Fruit fly (Drosophila melanogaster): ENCODE measurements around the gene CG46396.

CG46396 gene

DNA sequence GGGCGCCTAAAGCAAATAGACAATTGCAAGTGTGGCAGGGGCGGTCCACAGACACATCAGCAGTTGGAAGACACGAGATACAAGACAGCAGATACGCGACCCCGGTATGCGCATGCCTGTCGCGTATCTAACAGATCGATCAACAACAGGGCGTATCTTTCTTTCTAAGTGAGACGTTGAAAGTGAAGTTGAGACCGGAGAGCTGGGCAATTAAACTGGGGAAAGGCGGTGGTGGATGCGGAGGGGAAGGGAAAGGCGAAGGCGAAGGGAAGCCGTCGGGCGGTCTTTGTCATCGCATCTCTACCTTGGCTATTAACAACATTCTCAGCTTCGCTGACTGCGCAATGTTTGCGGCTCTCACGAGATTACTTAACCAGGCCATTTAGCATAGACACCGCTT lies 9.8 kb upstream of the CG46396 start:
- TF ChIP-seq CG8478 (optimal IDR thresholded peaks at IDR 0.05) (no peak), Dll (optimal IDR thresholded peaks at IDR 0.05) (no peak), pan (optimal IDR thresholded peaks at IDR 0.05) (no peak), usp (GFP tag; optimal IDR thresholded peaks at IDR 0.05) (no peak), psq (optimal IDR thresholded peaks at IDR 0.05) (no peak), EcR (GFP tag; optimal IDR thresholded peaks at IDR 0.05) (no peak)

DNA sequence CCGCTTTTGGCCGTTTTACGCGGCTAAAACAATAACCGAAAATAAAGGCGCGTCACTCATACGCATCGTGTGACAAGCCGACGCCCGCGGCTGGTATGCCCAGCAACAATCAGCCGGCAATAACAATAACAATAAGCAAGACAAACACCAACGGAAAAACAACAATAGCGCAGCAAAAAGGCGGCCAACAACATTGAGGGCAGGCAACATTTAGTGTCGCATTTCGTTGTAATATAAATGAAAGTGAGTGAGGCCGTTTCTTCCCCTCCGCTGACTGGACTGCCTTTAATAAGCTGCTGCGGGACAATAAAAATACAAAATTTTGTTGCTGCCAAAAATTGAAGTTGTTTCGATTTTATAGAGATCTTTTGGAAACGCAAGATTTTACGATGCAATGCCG lies 6.7 kb upstream of the CG46396 start:
- TF ChIP-seq Dll (optimal IDR thresholded peaks at IDR 0.05), result no peak
- no peak for TF ChIP-seq usp (GFP tag; optimal IDR thresholded peaks at IDR 0.05)
- no peak for TF ChIP-seq pan (optimal IDR thresholded peaks at IDR 0.05)
- no peak for TF ChIP-seq psq (optimal IDR thresholded peaks at IDR 0.05)

DNA sequence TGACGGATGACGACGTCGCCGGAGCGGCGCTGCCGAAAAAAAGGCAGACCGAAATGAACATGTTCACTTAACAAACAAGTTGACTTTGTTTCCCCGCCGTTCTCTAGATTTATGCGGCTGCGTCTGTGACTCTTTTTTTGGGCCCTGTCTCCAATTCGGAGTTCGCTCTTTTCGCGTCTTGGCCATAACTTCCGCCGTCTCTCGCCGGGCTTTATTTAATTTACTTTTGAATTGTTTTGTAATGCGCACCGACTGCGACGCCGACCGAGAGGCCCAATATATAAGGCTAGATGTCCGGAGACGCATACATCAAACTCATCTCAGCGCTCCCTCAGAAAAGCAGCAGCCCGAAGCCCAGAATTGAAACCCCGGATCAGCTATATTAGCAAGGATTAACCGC lies 5.0 kb upstream of the CG46396 start, which contains the start of gene Osi14:
Gene Osi14, plus strand, starts transcription at position 301 of the 400 bp plus-strand sequence.
- TF ChIP-seq Dll (optimal IDR thresholded peaks at IDR 0.05), result no peak
- TF ChIP-seq EcR (GFP tag; optimal IDR thresholded peaks at IDR 0.05), result no peak
- no peak for TF ChIP-seq CG8478 (optimal IDR thresholded peaks at IDR 0.05)
- TF ChIP-seq pan (optimal IDR thresholded peaks at IDR 0.05), result no peak
- TF ChIP-seq psq (optimal IDR thresholded peaks at IDR 0.05), result no peak
- no peak for TF ChIP-seq usp (GFP tag; optimal IDR thresholded peaks at IDR 0.05)

DNA sequence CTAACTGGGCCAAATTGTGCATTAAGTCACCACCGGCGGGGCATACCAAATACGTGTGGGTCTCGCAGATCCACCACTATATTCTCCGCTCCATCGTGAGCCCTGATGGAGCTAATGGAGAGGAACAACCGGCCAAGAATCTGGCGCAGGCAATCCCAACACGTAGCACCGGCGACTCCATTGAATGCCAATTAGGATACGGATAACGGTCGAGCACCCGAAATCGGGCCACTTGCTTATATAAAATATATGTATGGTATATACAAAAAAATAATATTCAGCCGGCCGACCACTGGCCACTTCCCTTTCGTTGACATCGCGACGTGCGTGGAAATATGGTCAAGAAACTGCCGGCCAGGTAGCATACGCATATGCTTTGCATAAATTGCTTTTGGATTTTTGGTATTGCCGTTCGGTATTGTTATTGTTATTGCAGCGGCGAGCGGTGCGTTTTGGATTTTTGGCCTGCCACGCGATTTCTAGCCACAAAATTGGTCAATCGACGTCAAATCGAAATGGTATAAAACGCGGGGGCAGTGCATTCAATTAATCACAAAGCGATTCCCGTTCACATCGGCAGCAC lies 2.5 kb upstream of the CG46396 start, which contains the start of gene Osi15:
Gene Osi15, plus strand, starts transcription at position 548 of the 583 bp plus-strand sequence.
- TF ChIP-seq CG8478 (optimal IDR thresholded peaks at IDR 0.05), result no peak
- no peak for TF ChIP-seq usp (GFP tag; optimal IDR thresholded peaks at IDR 0.05)
- no peak for TF ChIP-seq psq (optimal IDR thresholded peaks at IDR 0.05)
- TF ChIP-seq EcR (GFP tag; optimal IDR thresholded peaks at IDR 0.05), result no peak
- no peak for TF ChIP-seq pan (optimal IDR thresholded peaks at IDR 0.05)
- TF ChIP-seq Dll (optimal IDR thresholded peaks at IDR 0.05), result no peak

DNA sequence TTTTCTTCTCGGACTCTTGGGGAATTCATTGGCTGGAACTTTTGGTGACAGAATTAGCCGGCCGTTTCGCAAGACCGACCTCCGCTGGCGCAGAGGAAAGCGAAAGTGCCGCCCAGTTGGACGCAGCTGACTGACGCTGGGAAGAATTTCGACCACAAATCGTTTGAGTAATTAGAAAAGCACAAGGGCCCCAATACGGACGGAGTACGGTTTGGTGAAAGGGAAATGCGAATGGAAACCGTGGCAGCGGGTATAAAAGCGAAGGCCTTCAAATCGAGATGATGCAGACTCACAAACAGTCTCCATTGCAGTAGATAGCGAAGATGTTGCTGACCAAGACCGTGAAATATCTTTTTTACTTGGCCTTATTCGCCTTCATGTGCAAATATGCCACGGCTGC lies 1.1 kb downstream of the CG46396 start, which contains the start of gene Osi16:
Gene Osi16, plus strand, starts transcription at position 301 of the 400 bp plus-strand sequence.
- TF ChIP-seq pan (optimal IDR thresholded peaks at IDR 0.05) (no peak), CG8478 (optimal IDR thresholded peaks at IDR 0.05) (no peak), EcR (GFP tag; optimal IDR thresholded peaks at IDR 0.05) (no peak), psq (optimal IDR thresholded peaks at IDR 0.05) (no peak), Dll (optimal IDR thresholded peaks at IDR 0.05) (no peak), usp (GFP tag; optimal IDR thresholded peaks at IDR 0.05) (no peak)

DNA sequence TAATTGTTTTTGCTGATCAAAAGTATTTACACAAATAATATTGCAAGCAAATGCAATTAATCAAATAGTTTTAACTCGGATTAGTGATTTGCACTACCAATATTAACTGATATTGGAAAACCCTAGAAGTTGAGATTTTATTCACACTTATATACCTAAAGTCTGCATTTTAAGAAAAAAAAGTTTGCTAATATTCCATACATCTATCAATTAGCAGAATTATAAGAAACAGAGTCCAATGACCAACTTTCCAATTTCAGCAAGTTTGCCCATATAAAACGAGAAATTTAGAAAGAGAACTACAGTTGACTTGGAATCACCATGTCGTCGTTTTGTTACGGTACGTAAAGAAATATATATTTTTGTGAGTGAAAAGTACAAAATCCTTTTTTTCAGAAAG lies 2.7 kb downstream of the CG46396 start, which contains the start of gene CG46026:
Gene CG46026, plus strand, starts transcription at position 301 of the 400 bp plus-strand sequence.
- TF ChIP-seq usp (GFP tag; optimal IDR thresholded peaks at IDR 0.05) (no peak), CG8478 (optimal IDR thresholded peaks at IDR 0.05) (no peak), pan (optimal IDR thresholded peaks at IDR 0.05) (no peak), psq (optimal IDR thresholded peaks at IDR 0.05) (no peak), EcR (GFP tag; optimal IDR thresholded peaks at IDR 0.05) (no peak), Dll (optimal IDR thresholded peaks at IDR 0.05) (no peak)

DNA sequence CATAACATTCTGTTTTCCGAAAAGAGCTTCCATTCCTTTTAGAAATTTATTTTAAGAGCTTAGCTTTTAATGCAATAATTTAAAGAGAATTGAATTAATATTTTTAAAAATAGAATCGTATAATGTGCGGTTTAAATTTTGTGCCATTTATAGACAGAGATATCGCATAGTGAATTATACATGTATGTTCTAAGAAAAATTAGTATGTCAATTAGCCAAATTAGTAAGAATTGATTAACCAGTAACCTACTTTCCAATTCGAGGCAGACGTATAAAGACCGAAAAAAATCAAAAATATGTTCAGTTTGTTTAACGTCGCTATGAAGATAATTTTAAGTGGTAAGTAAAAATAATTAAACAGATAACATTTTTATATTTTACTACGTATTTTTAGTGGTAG lies 5.8 kb downstream of the CG46396 start, which contains the start of gene CG31560:
Gene CG31560, plus strand, starts transcription at position 301 of the 400 bp plus-strand sequence.
- TF ChIP-seq Dll (optimal IDR thresholded peaks at IDR 0.05) (no peak), psq (optimal IDR thresholded peaks at IDR 0.05) (no peak), pan (optimal IDR thresholded peaks at IDR 0.05) (no peak), EcR (GFP tag; optimal IDR thresholded peaks at IDR 0.05) (no peak), CG8478 (optimal IDR thresholded peaks at IDR 0.05) (no peak), usp (GFP tag; optimal IDR thresholded peaks at IDR 0.05) (no peak)

DNA sequence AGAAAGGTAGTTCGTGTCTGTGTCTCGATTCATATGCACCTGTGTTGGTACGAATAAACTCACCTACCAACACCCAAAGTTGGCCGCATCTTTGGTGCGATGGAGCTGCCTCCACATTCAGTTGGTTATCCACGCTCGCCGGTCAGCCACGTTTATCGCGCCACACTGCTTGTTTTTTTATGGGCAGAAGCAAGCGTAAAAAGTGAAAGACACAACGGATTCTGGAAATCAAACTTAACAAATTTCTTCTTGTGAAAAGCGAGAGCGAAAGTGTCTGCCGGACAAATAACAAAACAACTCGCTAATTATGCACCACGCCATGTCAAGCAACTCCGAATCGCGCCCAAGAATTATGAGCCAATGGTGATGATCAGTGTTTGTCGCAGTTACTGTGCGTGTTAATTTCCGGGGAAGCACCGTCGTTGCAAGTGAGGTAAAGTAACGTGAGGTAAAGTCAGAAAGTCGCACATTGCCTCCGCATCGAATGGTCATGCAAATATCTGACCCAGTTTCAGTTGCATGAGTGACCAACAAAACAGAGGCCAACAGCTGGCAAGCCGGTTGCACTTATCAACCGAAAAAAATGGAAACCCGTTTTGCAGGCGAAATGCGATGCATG lies 7.9 kb downstream of the CG46396 start, which contains the start of gene Osi17:
Gene Osi17, plus strand, starts transcription at position 132 of the 619 bp plus-strand sequence.
- no peak for TF ChIP-seq usp (GFP tag; optimal IDR thresholded peaks at IDR 0.05)
- TF ChIP-seq CG8478 (optimal IDR thresholded peaks at IDR 0.05), result no peak
- TF ChIP-seq pan (optimal IDR thresholded peaks at IDR 0.05), result no peak
- TF ChIP-seq Dll (optimal IDR thresholded peaks at IDR 0.05), result no peak
- no peak for TF ChIP-seq EcR (GFP tag; optimal IDR thresholded peaks at IDR 0.05)
- TF ChIP-seq psq (optimal IDR thresholded peaks at IDR 0.05), result no peak

DNA sequence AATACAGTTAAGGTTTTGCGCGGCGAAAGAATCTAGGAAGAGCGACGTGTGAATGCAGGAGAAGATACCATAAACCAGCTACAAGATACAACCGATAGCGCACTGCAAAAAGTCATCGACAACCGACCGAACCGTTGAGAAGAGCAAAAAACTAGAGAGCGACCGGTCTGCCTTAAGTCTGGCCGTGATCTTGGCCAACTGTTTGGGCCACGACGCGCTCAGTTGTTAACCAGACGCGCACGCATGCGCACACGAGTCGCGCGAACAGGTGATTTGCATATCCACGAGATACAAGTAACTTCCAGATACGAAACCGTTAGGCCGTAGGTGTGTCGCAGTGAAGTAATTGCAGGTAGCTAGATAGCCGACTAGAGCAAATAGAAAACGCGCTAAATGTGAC lies 11.2 kb downstream of the CG46396 start:
- TF ChIP-seq EcR (GFP tag; optimal IDR thresholded peaks at IDR 0.05), result no peak
- TF ChIP-seq pan (optimal IDR thresholded peaks at IDR 0.05), result no peak
- no peak for TF ChIP-seq Dll (optimal IDR thresholded peaks at IDR 0.05)
- TF ChIP-seq CG8478 (optimal IDR thresholded peaks at IDR 0.05), result no peak
- no peak for TF ChIP-seq usp (GFP tag; optimal IDR thresholded peaks at IDR 0.05)
- no peak for TF ChIP-seq psq (optimal IDR thresholded peaks at IDR 0.05)

DNA sequence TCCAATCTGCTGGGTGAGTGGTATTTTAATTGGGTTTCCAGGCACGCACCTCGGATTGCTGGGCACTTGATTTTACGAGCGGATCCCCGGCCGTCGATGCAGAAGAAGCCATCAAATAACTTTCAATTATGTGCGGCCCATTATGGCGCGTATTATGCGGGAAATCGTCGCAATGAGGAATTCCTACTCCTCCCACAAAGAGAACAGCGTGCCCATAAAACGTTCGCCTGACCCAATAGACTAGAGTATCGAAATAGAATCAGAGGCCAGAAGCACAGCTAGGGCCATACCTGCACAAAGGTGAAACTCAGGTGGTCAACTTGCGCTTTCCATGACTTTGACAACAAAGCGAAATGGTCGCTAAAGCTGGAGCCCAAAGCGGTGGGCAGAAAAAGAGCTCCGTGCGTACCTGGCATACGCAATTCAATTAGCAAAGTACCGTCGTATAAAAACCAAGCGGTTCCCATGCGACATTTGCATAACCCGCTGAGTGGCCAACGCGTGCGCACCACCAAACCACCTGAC lies 26.0 kb downstream of the CG46396 start, which contains the start of gene Osi18:
Gene Osi18, plus strand, starts transcription at position 475 of the 525 bp plus-strand sequence.
- TF ChIP-seq CG8478 (optimal IDR thresholded peaks at IDR 0.05) (no peak), psq (optimal IDR thresholded peaks at IDR 0.05) (no peak), Dll (optimal IDR thresholded peaks at IDR 0.05) (no peak)

DNA sequence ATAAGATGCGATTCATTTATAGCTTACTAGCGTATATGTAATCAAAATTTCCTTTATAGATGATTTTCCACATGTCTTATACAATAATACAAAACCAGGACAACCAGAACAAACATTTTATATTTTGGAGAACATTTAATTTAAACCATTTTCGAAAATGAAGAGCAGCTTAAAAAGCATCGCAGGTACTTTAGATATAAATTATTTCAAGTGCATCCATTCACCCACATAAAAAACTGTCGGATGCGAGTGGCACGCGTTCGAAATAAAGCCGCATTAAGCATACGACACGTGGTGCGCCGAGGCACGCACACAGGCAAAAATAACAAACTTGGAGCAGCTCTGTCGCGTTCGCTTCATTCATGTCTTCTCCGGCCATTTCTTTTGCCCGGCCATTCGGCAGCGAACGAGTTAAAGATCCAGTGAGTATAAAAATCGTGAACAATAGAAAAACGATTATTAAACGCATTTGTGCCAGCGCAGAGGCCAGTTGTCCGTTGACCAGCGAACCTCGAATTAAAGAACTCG lies 31.1 kb downstream of the CG46396 start, which contains the start of gene Osi19:
Gene Osi19, plus strand, starts transcription at position 457 of the 528 bp plus-strand sequence.
- TF ChIP-seq pan (optimal IDR thresholded peaks at IDR 0.05) (no peak), Dll (optimal IDR thresholded peaks at IDR 0.05) (no peak), EcR (GFP tag; optimal IDR thresholded peaks at IDR 0.05) (no peak), psq (optimal IDR thresholded peaks at IDR 0.05) (no peak), CG8478 (optimal IDR thresholded peaks at IDR 0.05) (no peak), usp (GFP tag; optimal IDR thresholded peaks at IDR 0.05) (no peak)

DNA sequence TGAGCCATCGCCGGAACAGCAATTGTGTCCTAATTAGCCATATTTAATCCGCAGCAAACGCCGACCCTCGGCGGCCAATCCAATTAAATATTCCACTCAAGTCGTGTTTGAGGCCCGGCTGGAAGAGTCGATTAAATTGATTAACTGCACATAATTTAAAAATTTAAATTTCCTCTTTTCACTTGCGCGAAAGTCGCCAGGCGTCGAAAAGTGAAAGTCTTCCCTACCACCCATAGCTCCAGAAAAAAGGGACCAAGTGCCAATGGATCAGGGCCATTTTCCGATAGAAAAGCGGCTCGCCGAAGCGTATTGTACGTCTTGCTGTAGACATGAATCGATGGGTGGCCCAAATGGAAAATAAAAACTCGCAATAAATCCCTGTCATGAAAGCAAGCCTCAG lies 33.6 kb downstream of the CG46396 start:
- TF ChIP-seq psq (optimal IDR thresholded peaks at IDR 0.05) (no peak), EcR (GFP tag; optimal IDR thresholded peaks at IDR 0.05) (no peak), pan (optimal IDR thresholded peaks at IDR 0.05) (no peak), Dll (optimal IDR thresholded peaks at IDR 0.05) (no peak), usp (GFP tag; optimal IDR thresholded peaks at IDR 0.05) (no peak), CG8478 (optimal IDR thresholded peaks at IDR 0.05) (no peak)

Data from whole organism.